Worm (Caenorhabditis elegans): ENCODE measurements around the gene ZK1098.11.

Gene ZK1098.11

DNA sequence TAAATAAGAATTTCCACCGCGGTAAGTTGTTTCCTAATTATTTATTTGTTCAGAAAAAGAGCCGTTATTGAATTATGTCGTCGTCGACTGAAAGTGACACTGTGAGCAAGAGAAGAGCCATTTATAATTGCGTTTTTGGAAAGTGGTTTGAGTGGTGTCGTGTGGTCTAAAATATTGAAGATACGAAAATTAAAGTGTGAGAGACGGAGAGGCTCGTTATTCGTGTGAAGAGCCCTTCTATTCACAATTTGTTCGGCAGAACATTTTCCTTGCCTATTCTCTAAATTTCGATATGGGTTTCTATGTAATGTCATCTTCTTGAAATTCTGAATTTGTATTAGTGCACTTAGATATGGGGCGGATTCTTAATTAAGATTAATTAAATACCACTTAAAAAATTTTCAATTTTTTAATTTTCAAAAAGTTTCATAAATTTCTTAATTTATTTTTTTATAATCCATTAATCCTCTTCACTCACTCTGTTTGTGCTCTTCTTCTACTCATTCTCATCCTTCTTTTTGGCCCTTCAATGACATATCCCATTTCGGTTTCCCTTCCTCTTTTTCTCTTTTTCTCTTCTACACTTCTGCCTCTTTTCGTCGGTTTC is 46.5 kb upstream of the ZK1098.11 start (continued):
- TF ChIP-seq unc-39 (tag; optimal IDR thresholded peaks at IDR 0.05) (no peak), mdl-1 (tag; optimal IDR thresholded peaks at IDR 0.05) (no peak), lin-13 (GFP tag; optimal IDR thresholded peaks at IDR 0.05) (peak; percentile 38), set-16 (GFP tag; IDR thresholded peaks at IDR 0.05) (no peak), lin-38 (GFP tag; IDR thresholded peaks at IDR 0.05) (peak; percentile 57), nhr-11 (tag; optimal IDR thresholded peaks at IDR 0.05) (no peak), egl-43 (GFP tag; IDR thresholded peaks at IDR 0.05) (no peak), ctbp-1 (GFP tag; IDR thresholded peaks at IDR 0.05) (peak; percentile 55), daf-16 (GFP tag; optimal IDR thresholded peaks at IDR 0.05) (no peak), daf-16 (tag; optimal IDR thresholded peaks at IDR 0.05) (no peak), tag-97 (GFP tag; IDR thresholded peaks at IDR 0.05) (no peak), snpc-1.2 (GFP tag; IDR thresholded peaks at IDR 0.05) (no peak), ceh-28 (tag; optimal IDR thresholded peaks at IDR 0.05) (no peak), snpc-4 (tag; optimal IDR thresholded peaks at IDR 0.05) (no peak), mes-2 (tag; optimal IDR thresholded peaks at IDR 0.05; ENCODE audit: poor library complexity, severe bottlenecking) (peak; percentile 11), aly-2 (tag; optimal IDR thresholded peaks at IDR 0.05) (no peak), skn-1 (tag; optimal IDR thresholded peaks at IDR 0.05) (no peak), nhr-10 (tag; optimal IDR thresholded peaks at IDR 0.05) (no peak)

- no peak for TF ChIP-seq unc-130 (GFP tag; optimal IDR thresholded peaks at IDR 0.05)
- TF ChIP-seq dmd-8 (GFP tag; IDR thresholded peaks at IDR 0.05) = no peak
- no peak for TF ChIP-seq rbr-2 (tag; optimal IDR thresholded peaks at IDR 0.05)
- no peak for TF ChIP-seq F37D6.2 (tag; optimal IDR thresholded peaks at IDR 0.05)
- no peak for TF ChIP-seq snpc-1.2 (GFP tag; IDR thresholded peaks at IDR 0.05)
- TF ChIP-seq Y48G9A.11 (GFP tag; IDR thresholded peaks at IDR 0.05) = no peak
- TF ChIP-seq F26F4.8 (GFP tag; conservative IDR thresholded peaks at IDR 0.05) = no peak
- TF ChIP-seq pqm-1 (tag; optimal IDR thresholded peaks at IDR 0.05) = no peak
- TF ChIP-seq spr-3 (GFP tag; optimal IDR thresholded peaks at IDR 0.05) = no peak
- no peak for TF ChIP-seq lir-3 (tag; optimal IDR thresholded peaks at IDR 0.05)
- TF ChIP-seq skn-1 (tag; optimal IDR thresholded peaks at IDR 0.05) = no peak
- no peak for TF ChIP-seq D1046.2 (GFP tag; IDR thresholded peaks at IDR 0.05)
- peak; percentile 76 for TF ChIP-seq hlh-30 (tag; optimal IDR thresholded peaks at IDR 0.05; ENCODE audit: insufficient read depth)
- TF ChIP-seq nhr-25 (tag; optimal IDR thresholded peaks at IDR 0.05; ENCODE audit: borderline replicate concordance, insufficient read depth) = no peak
- TF ChIP-seq ztf-11 (tag; optimal IDR thresholded peaks at IDR 0.05) = no peak
- TF ChIP-seq snpc-4 (tag; optimal IDR thresholded peaks at IDR 0.05) = no peak
- TF ChIP-seq mdl-1 (tag; optimal IDR thresholded peaks at IDR 0.05) = peak in 1 of 2 experiments; percentile 20
- TF ChIP-seq aha-1 (tag) = peak; percentile 11
- TF ChIP-seq nhr-28 (tag; optimal IDR thresholded peaks at IDR 0.05) = peak; percentile 11
Observed at ce11 chrIII:9511055-9511520, 45.3 kb upstream of the ZK1098.11 start, which contains the start of gene F55H2.5. Gene F55H2.5, plus strand, starts transcription at chrIII:9511470.

DNA sequence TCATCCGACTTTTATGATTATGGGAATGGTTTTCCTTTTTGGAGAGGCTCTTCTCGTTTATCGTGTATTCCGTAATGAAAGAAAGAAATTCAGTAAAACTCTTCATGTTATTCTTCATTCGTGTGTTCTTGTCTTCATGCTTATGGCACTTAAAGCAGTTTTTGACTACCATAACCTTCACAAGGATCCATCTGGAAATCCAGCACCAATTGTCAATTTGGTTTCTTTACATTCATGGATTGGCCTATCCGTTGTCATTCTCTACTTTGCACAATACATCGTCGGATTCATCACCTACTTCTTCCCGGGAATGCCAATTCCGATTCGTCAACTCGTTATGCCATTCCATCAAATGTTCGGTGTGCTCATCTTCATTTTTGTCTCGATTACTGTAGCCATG is 44.7 kb upstream of the ZK1098.11 start:
- TF ChIP-seq zfp-2 (tag; optimal IDR thresholded peaks at IDR 0.05) (no peak), aha-1 (tag) (peak; percentile 95)

DNA sequence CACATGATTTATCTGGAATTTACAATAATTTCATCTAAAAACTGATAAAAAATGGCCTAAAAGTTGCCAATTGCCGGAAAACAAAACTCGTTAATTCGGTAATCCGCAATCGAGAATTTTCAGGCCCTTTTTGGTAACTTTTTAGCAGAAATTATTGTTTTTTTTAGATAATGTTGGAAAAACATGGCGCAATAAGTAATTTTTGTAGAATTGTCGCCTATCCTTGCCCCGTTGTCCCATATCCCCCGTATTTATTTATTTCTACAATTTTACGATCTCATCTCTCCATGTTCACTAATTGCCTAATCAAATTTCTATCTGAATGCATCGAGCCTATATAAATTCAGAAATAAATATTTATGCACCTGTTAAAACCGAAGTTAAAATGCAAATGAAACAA is 43.4 kb upstream of the ZK1098.11 start:
- TF ChIP-seq madf-9 (GFP tag; conservative IDR thresholded peaks at IDR 0.05) = no peak
- 0 out of 2 replicates have a peak, but pooled peaks have one; percentile 19 for TF ChIP-seq hmg-1.1 (GFP tag; IDR thresholded peaks at IDR 0.05)
